Worm (Caenorhabditis elegans) whole organism, L2 larva: ENCODE data around the gene ampd-1.

Source experiments
- C34F6.9 ChIP-seq: fragments of 150-350 bp; optimal IDR thresholded peaks from 2 replicates; lab custom pipeline; 2014; ENCODE audit warnings: missing biosample characterization, missing genetic modification characterization
- R02D3.7 ChIP-seq: fragments of 150-350 bp; optimal IDR thresholded peaks from 2 replicates; lab custom pipeline; 2014; ENCODE audit warnings: missing biosample characterization, missing genetic modification characterization
- Y55F3AM.14 ChIP-seq: fragments of 200-800 bp; sonication (Bioruptor generic); optimal IDR thresholded peaks from 2 replicates; lab custom pipeline; 2018; ENCODE audit warnings: mild to moderate bottlenecking, missing genetic modification characterization, missing compliant biosample characterization
- ZK546.5 ChIP-seq: sonication (generic microtip); optimal IDR thresholded peaks from 2 replicates; lab custom pipeline; 2017; ENCODE audit warnings: missing biosample characterization, missing genetic modification characterization
- aly-2 ChIP-seq: fragments of 150-350 bp; optimal IDR thresholded peaks from 2 replicates; lab custom pipeline; 2014; ENCODE audit warnings: missing biosample characterization, missing genetic modification characterization
- ama-1 ChIP-seq: fragments of 150-350 bp; optimal IDR thresholded peaks from 2 replicates; lab custom pipeline; 2018; ENCODE audit warnings: inconsistent platforms
- blmp-1 ChIP-seq: sonication (generic microtip); optimal IDR thresholded peaks from 2 replicates; lab custom pipeline; 2017; ENCODE audit warnings: missing genetic modification characterization, mild to moderate bottlenecking, missing compliant biosample characterization, antibody characterized with exemption, moderate library complexity; ENCODE audit not compliant: insufficient read depth
- ceh-82 ChIP-seq: fragments of 150-350 bp; optimal IDR thresholded peaks from 2 replicates; lab custom pipeline; 2014; ENCODE audit warnings: missing biosample characterization, missing genetic modification characterization
- crh-2 ChIP-seq: sonication (generic microtip); optimal IDR thresholded peaks from 2 replicates; lab custom pipeline; 2017; ENCODE audit warnings: missing biosample characterization, missing genetic modification characterization
- dmd-4 ChIP-seq: sonication (generic microtip); optimal IDR thresholded peaks from 2 replicates; lab custom pipeline; 2017; ENCODE audit warnings: missing biosample characterization, missing genetic modification characterization
- egl-27 ChIP-seq: sonication (generic microtip); optimal IDR thresholded peaks from 3 replicates; lab custom pipeline; 2017; ENCODE audit warnings: missing biosample characterization, missing genetic modification reagents, missing genetic modification characterization
- elt-3 ChIP-seq: sonication (generic microtip); optimal IDR thresholded peaks from 2 replicates; lab custom pipeline; 2017; ENCODE audit warnings: missing biosample characterization, missing genetic modification characterization
- gmeb-1 ChIP-seq: fragments of 150-350 bp; optimal IDR thresholded peaks from 2 replicates; lab custom pipeline; 2014; ENCODE audit warnings: missing biosample characterization, missing genetic modification characterization
- lin-11 ChIP-seq: fragments of 150-350 bp; sonication (generic microtip); optimal IDR thresholded peaks from 2 replicates; lab custom pipeline; 2014; ENCODE audit warnings: missing biosample characterization, missing genetic modification characterization, inconsistent platforms, mixed read lengths
- lin-13 ChIP-seq: fragments of 150-350 bp; optimal IDR thresholded peaks from 2 replicates; lab custom pipeline; 2014; ENCODE audit warnings: missing biosample characterization, missing genetic modification reagents, missing genetic modification characterization
- lin-39 ChIP-seq: fragments of 150-350 bp; optimal IDR thresholded peaks from 2 replicates; lab custom pipeline; 2014; ENCODE audit warnings: missing biosample characterization, missing genetic modification reagents, missing genetic modification characterization
- lsy-2 ChIP-seq, 2 experiments: fragments of 150-350 bp in 1 of 2; sonication (generic microtip) in 1 of 2; optimal IDR thresholded peaks; 2 replicates each; lab custom pipeline; 2014 to 2017; ENCODE audit warnings: missing biosample characterization in 2 of 2, missing genetic modification characterization in 2 of 2
- mbf-1 ChIP-seq: sonication (generic microtip); optimal IDR thresholded peaks from 2 replicates; lab custom pipeline; 2017; ENCODE audit warnings: missing biosample characterization, missing genetic modification characterization
- mdl-1 ChIP-seq, 2 experiments: fragments of 150-350 bp in 1 of 2; sonication (generic microtip) in 1 of 2; optimal IDR thresholded peaks; 2 replicates each; lab custom pipeline; 2017; ENCODE audit warnings: missing biosample characterization in 2 of 2, missing genetic modification characterization in 2 of 2
- nhr-10 ChIP-seq: sonication (generic microtip); optimal IDR thresholded peaks from 2 replicates; lab custom pipeline; 2017; ENCODE audit warnings: missing biosample characterization, missing genetic modification characterization
- nhr-11 ChIP-seq: fragments of 150-350 bp; optimal IDR thresholded peaks from 2 replicates; lab custom pipeline; 2014; ENCODE audit warnings: missing biosample characterization, missing genetic modification characterization
- nhr-12 ChIP-seq: fragments of 150-350 bp; optimal IDR thresholded peaks from 2 replicates; lab custom pipeline; 2014; ENCODE audit warnings: missing biosample characterization, missing genetic modification characterization
- nhr-21 ChIP-seq: fragments of 150-350 bp; optimal IDR thresholded peaks from 2 replicates; lab custom pipeline; 2014; ENCODE audit warnings: missing biosample characterization, missing genetic modification characterization
- nhr-23 ChIP-seq: fragments of 150-350 bp; optimal IDR thresholded peaks from 2 replicates; lab custom pipeline; 2014; ENCODE audit warnings: missing biosample characterization, missing genetic modification reagents, missing genetic modification characterization
- nhr-237 ChIP-seq: fragments of 150-350 bp; optimal IDR thresholded peaks from 2 replicates; lab custom pipeline; 2014; ENCODE audit warnings: missing biosample characterization, missing genetic modification characterization
- nhr-25 ChIP-seq: fragments of 150-350 bp; sonication (generic microtip); optimal IDR thresholded peaks from 3 replicates; lab custom pipeline; 2014; ENCODE audit warnings: missing biosample characterization, missing genetic modification characterization
- peb-1 ChIP-seq: fragments of 150-350 bp; optimal IDR thresholded peaks from 2 replicates; lab custom pipeline; 2014; ENCODE audit warnings: missing biosample characterization, missing genetic modification characterization
- sem-4 ChIP-seq: fragments of 150-350 bp; optimal IDR thresholded peaks from 2 replicates; lab custom pipeline; 2014; ENCODE audit warnings: missing biosample characterization, missing genetic modification reagents, missing genetic modification characterization
- sma-3 ChIP-seq: sonication (generic microtip); optimal IDR thresholded peaks from 2 replicates; lab custom pipeline; 2016; ENCODE audit warnings: missing genetic modification reagents, missing genetic modification characterization, missing compliant biosample characterization
- sma-9 ChIP-seq, 2 experiments: fragments of 150-350 bp in 1 of 2; sonication (generic microtip) in 1 of 2; optimal IDR thresholded peaks; 2 replicates each; lab custom pipeline; 2014 to 2016; ENCODE audit warnings: missing genetic modification characterization in 2 of 2, mild to moderate bottlenecking in 1 of 2, missing biosample characterization in 1 of 2, missing compliant biosample characterization in 1 of 2, missing genetic modification reagents in 1 of 2, moderate library complexity in 1 of 2
- snpc-4 ChIP-seq: fragments of 150-350 bp; optimal IDR thresholded peaks from 2 replicates; lab custom pipeline; 2014; ENCODE audit warnings: missing biosample characterization, missing genetic modification characterization
- unc-55 ChIP-seq: fragments of 150-350 bp; sonication (generic microtip); optimal IDR thresholded peaks from 3 replicates; lab custom pipeline; 2014; ENCODE audit warnings: missing biosample characterization, missing genetic modification reagents, missing genetic modification characterization
- unc-62 ChIP-seq: fragments of 150-350 bp; optimal IDR thresholded peaks from 2 replicates; lab custom pipeline; 2014; ENCODE audit warnings: missing biosample characterization, missing genetic modification reagents, missing genetic modification characterization
- ztf-11 ChIP-seq: sonication (generic microtip); optimal IDR thresholded peaks from 2 replicates; lab custom pipeline; 2017; ENCODE audit warnings: missing biosample characterization, missing genetic modification characterization
- ztf-4 ChIP-seq: fragments of 150-350 bp; optimal IDR thresholded peaks from 2 replicates; lab custom pipeline; 2014; ENCODE audit warnings: missing biosample characterization, missing genetic modification characterization

ampd-1 gene

ce11 chrII:5238366-5238765 lies 35.2 kb downstream of the ampd-1 start, which contains the start of gene pho-4:
Gene pho-4, minus strand, starts transcription at chrII:5238466.
- TF ChIP-seq mbf-1 (tag; lab: Kevin White, UChicago) (no peak), R02D3.7 (tag; lab: Kevin White, UChicago) (no peak), nhr-11 (tag; lab: Kevin White, UChicago) (no peak), nhr-21 (tag; lab: Kevin White, UChicago) (no peak), dmd-4 (tag; lab: Kevin White, UChicago) (no peak), ztf-11 (tag; lab: Kevin White, UChicago) (no peak)

ce11 chrII:5241560-5241959 lies 38.4 kb downstream of the ampd-1 start, which contains the start of gene T16D1.1:
Gene T16D1.1, minus strand, starts transcription at chrII:5241660.
- TF ChIP-seq lin-13 (GFP tag; lab: Kevin White, UChicago): no peak
- TF ChIP-seq sem-4: no peak
- TF ChIP-seq nhr-23 (tag; lab: Kevin White, UChicago): no peak
- no peak for TF ChIP-seq gmeb-1 (tag; lab: Kevin White, UChicago)
- no peak for TF ChIP-seq nhr-21 (tag; lab: Kevin White, UChicago)
- no peak for TF ChIP-seq blmp-1 (tag; lab: Kevin White, UChicago)
- TF ChIP-seq Y55F3AM.14 (GFP tag; lab: Kevin White, UChicago): no peak
- no peak for TF ChIP-seq nhr-237 (tag; lab: Kevin White, UChicago)
- no peak for TF ChIP-seq nhr-25
- no peak for TF ChIP-seq dmd-4 (tag; lab: Kevin White, UChicago)
- no peak for TF ChIP-seq unc-55
- TF ChIP-seq ztf-11 (tag; lab: Kevin White, UChicago): no peak
- no peak for TF ChIP-seq snpc-4 (tag; lab: Kevin White, UChicago)
- TF ChIP-seq sma-3: no peak
- TF ChIP-seq lsy-2 (tag; optimal IDR thresholded peaks at IDR 0.05; lab: Kevin White, UChicago): no peak
- no peak for TF ChIP-seq ZK546.5
- no peak for TF ChIP-seq nhr-12 (tag; lab: Kevin White, UChicago)
- no peak for TF ChIP-seq ztf-4 (tag; lab: Kevin White, UChicago)
- no peak for TF ChIP-seq lin-39

- peak; percentile 31 for TF ChIP-seq sma-3
- no peak for TF ChIP-seq lin-11 (tag; lab: Kevin White, UChicago)
- peak; percentile 66 for TF ChIP-seq sma-9 (GFP tag; optimal IDR thresholded peaks at IDR 0.05; lab: Kevin White, UChicago)
- no peak for TF ChIP-seq sma-9 (tag; optimal IDR thresholded peaks at IDR 0.05; lab: Kevin White, UChicago)
- peak; percentile 44 for TF ChIP-seq nhr-21 (tag; lab: Kevin White, UChicago)
- TF ChIP-seq crh-2 (tag; lab: Kevin White, UChicago): peak; percentile 0
- TF ChIP-seq unc-55: no peak
- peak; percentile 61 for TF ChIP-seq nhr-25
Observed at ce11 chrII:5246791-5247361, 43.8 kb downstream of the ampd-1 start, which contains the start of gene ptr-6. Gene ptr-6, minus strand, starts transcription at chrII:5246837.

ce11 chrII:5255435-5255834 lies 52.3 kb downstream of the ampd-1 start, which contains the start of gene frpr-4:
Gene frpr-4, minus strand, starts transcription at chrII:5255535.
- no peak for TF ChIP-seq ceh-82 (tag; lab: Kevin White, UChicago)
- TF ChIP-seq C34F6.9 (tag; lab: Kevin White, UChicago): no peak
- no peak for TF ChIP-seq ama-1 (lab: Kevin White, UChicago)
- no peak for TF ChIP-seq Y55F3AM.14 (GFP tag; lab: Kevin White, UChicago)
- no peak for TF ChIP-seq mdl-1 (tag; optimal IDR thresholded peaks at IDR 0.05; lab: Kevin White, UChicago)
- no peak for TF ChIP-seq ztf-4 (tag; lab: Kevin White, UChicago)
- no peak for TF ChIP-seq nhr-237 (tag; lab: Kevin White, UChicago)
- no peak for TF ChIP-seq nhr-12 (tag; lab: Kevin White, UChicago)
- no peak for TF ChIP-seq peb-1
- TF ChIP-seq unc-62 (GFP tag; lab: Kevin White, UChicago): no peak
- no peak for TF ChIP-seq unc-55
- no peak for TF ChIP-seq gmeb-1 (tag; lab: Kevin White, UChicago)
- no peak for TF ChIP-seq nhr-10
- TF ChIP-seq nhr-21 (tag; lab: Kevin White, UChicago): no peak
- TF ChIP-seq egl-27 (tag; lab: Kevin White, UChicago): no peak
- TF ChIP-seq blmp-1 (tag; lab: Kevin White, UChicago): no peak
- no peak for TF ChIP-seq elt-3 (tag; lab: Kevin White, UChicago)
- TF ChIP-seq aly-2 (tag; lab: Kevin White, UChicago): no peak
- TF ChIP-seq nhr-23 (tag; lab: Kevin White, UChicago): no peak
- TF ChIP-seq, all 48 proteins: peak for 0
